Worm (Caenorhabditis elegans): ENCODE data around the gene acl-8.

- no peak for TF ChIP-seq unc-62 (GFP tag; optimal IDR thresholded peaks at IDR 0.05 in 1 of 2)
- TF ChIP-seq unc-62 (tag; optimal IDR thresholded peaks at IDR 0.05), result no peak
- no peak for TF ChIP-seq rbr-2 (tag; optimal IDR thresholded peaks at IDR 0.05)
- TF ChIP-seq nhr-11 (tag; optimal IDR thresholded peaks at IDR 0.05), result no peak
- TF ChIP-seq ama-1 (optimal IDR thresholded peaks at IDR 0.05), result peak; percentile 3
- TF ChIP-seq F49E8.2 (tag; optimal IDR thresholded peaks at IDR 0.05; ENCODE audit: borderline replicate concordance), result no peak
Observed at ce11 chrV:6453122-6453521, 2.5 kb downstream of the acl-8 start, which contains the start of gene acl-9.
